Fruit fly (Drosophila melanogaster): Measurements from ENCODE around the gene Myb.

Gene Myb

dm6 chrX:15844139-15844538 lies 13.5 kb downstream of the Myb start, which contains the start of the genes ArgRS and CG8578 (continued):
- TF ChIP-seq unpg (GFP tag; optimal IDR thresholded peaks at IDR 0.05) = no peak
- peak; percentile 41 for TF ChIP-seq twi (tag; optimal IDR thresholded peaks at IDR 0.05)
- peak; percentile 83 for TF ChIP-seq dm (GFP tag; optimal IDR thresholded peaks at IDR 0.05)
- peak; percentile 30 for TF ChIP-seq NC2β (GFP tag; optimal IDR thresholded peaks at IDR 0.05)
- peak; percentile 71 for TF ChIP-seq Bgb (GFP tag; IDR thresholded peaks at IDR 0.05; ENCODE audit: partially characterized antibody)
- peak; percentile 57 for TF ChIP-seq luna (GFP tag; optimal IDR thresholded peaks at IDR 0.05)
- TF ChIP-seq CG8359 (GFP tag; optimal IDR thresholded peaks at IDR 0.05; ENCODE audit: borderline replicate concordance) = no peak
- TF ChIP-seq CG8388 (GFP tag; optimal IDR thresholded peaks at IDR 0.05) = no peak
- peak; percentile 13 for TF ChIP-seq Dip3 (GFP tag; optimal IDR thresholded peaks at IDR 0.05)
- no peak for TF ChIP-seq Atf6 (GFP tag; IDR thresholded peaks at IDR 0.05)
- peak; percentile 60 for TF ChIP-seq phol (tag; optimal IDR thresholded peaks at IDR 0.05)
- TF ChIP-seq Scr (GFP tag; IDR thresholded peaks at IDR 0.05; ENCODE audit: partially characterized antibody) = peak; percentile 88
- peak; percentile 75; the same call in 1 of the 2 replicates for TF ChIP-seq vvl (GFP tag; IDR thresholded peaks at IDR 0.05)
- no peak for TF ChIP-seq odd (GFP tag; optimal IDR thresholded peaks at IDR 0.05)
- TF ChIP-seq HLHmδ (GFP tag; optimal IDR thresholded peaks at IDR 0.05) = no peak
- TF ChIP-seq CG15514 (GFP tag; optimal IDR thresholded peaks at IDR 0.05) = no peak
- peak in 1 of 2 experiments; percentile 38 for TF ChIP-seq Eip74EF (GFP tag; optimal IDR thresholded peaks at IDR 0.05)
- peak; percentile 73 for TF ChIP-seq Ets97D (GFP tag; optimal IDR thresholded peaks at IDR 0.05)
- no peak for TF ChIP-seq CG11504 (tag; optimal IDR thresholded peaks at IDR 0.05)
- TF ChIP-seq MTF-1 (GFP tag; optimal IDR thresholded peaks at IDR 0.05; ENCODE audit: borderline replicate concordance) = no peak
- no peak for TF ChIP-seq Sox102F (GFP tag; optimal IDR thresholded peaks at IDR 0.05)
- no peak for TF ChIP-seq fru (optimal IDR thresholded peaks at IDR 0.05)
- no peak for TF ChIP-seq CG7928 (GFP tag; optimal IDR thresholded peaks at IDR 0.05)
- TF ChIP-seq HLH4C (GFP tag; IDR thresholded peaks at IDR 0.05; ENCODE audit: partially characterized antibody) = peak; percentile 90
- no peak for TF ChIP-seq CG7271 (tag; optimal IDR thresholded peaks at IDR 0.05)
- no peak for TF ChIP-seq Asciz (GFP tag; optimal IDR thresholded peaks at IDR 0.05)
- no peak for TF ChIP-seq CG3281 (GFP tag; optimal IDR thresholded peaks at IDR 0.05)
- peak; percentile 72 to 94 for TF ChIP-seq tll (GFP tag; optimal IDR thresholded peaks at IDR 0.05)
- TF ChIP-seq usp (GFP tag; optimal IDR thresholded peaks at IDR 0.05) = no peak
- peak; percentile 61 for TF ChIP-seq Doc3 (GFP tag; IDR thresholded peaks at IDR 0.05; ENCODE audit: partially characterized antibody)
- TF ChIP-seq CG12659 (GFP tag; optimal IDR thresholded peaks at IDR 0.05) = peak; percentile 70
- TF ChIP-seq ATbp (GFP tag; optimal IDR thresholded peaks at IDR 0.05) = no peak
- no peak for TF ChIP-seq disco-r (GFP tag; optimal IDR thresholded peaks at IDR 0.05)
- TF ChIP-seq pb (GFP tag; optimal IDR thresholded peaks at IDR 0.05) = peak; percentile 54
- TF ChIP-seq Tbp (GFP tag; optimal IDR thresholded peaks at IDR 0.05) = no peak
- peak; percentile 93 for TF ChIP-seq Antp (GFP tag; optimal IDR thresholded peaks at IDR 0.05)
- peak; percentile 75; the same call in 1 of the 2 replicates for TF ChIP-seq hbn (GFP tag; IDR thresholded peaks at IDR 0.05; ENCODE audit: partially characterized antibody)
- TF ChIP-seq Optix (GFP tag; IDR thresholded peaks at IDR 0.05) = 0 out of 3 replicates have a peak, but pooled peaks have one; percentile 27
- TF ChIP-seq Lhr (GFP tag; optimal IDR thresholded peaks at IDR 0.05) = peak; percentile 30
- no peak for TF ChIP-seq CG6765 (GFP tag; optimal IDR thresholded peaks at IDR 0.05)
- no peak for TF ChIP-seq pho (GFP tag; optimal IDR thresholded peaks at IDR 0.05)
- no peak for TF ChIP-seq dmrt99B (tag; optimal IDR thresholded peaks at IDR 0.05)
- no peak for TF ChIP-seq CG10565 (GFP tag; optimal IDR thresholded peaks at IDR 0.05)
- TF ChIP-seq CG2120 (GFP tag; optimal IDR thresholded peaks at IDR 0.05) = peak; percentile 71
- no peak for TF ChIP-seq CG12219 (GFP tag; optimal IDR thresholded peaks at IDR 0.05)
- no peak for TF ChIP-seq Stat92E (GFP tag; optimal IDR thresholded peaks at IDR 0.05)
- no peak for TF ChIP-seq lbe (GFP tag; optimal IDR thresholded peaks at IDR 0.05)
- no peak for TF ChIP-seq H2.0 (GFP tag; IDR thresholded peaks at IDR 0.05)
- TF ChIP-seq CG5245 (GFP tag; optimal IDR thresholded peaks at IDR 0.05) = no peak
